Worm (Caenorhabditis elegans): ENCODE results near the gene gcy-12.

The gcy-12 gene

ce11 chrII:5310795-5311194 is 1.1 kb upstream of the gcy-12 start:
- TF ChIP-seq lin-11 (tag; optimal IDR thresholded peaks at IDR 0.05) (no peak), blmp-1 (tag; optimal IDR thresholded peaks at IDR 0.05; ENCODE audit: insufficient read depth) (no peak), ztf-4 (tag; optimal IDR thresholded peaks at IDR 0.05) (no peak)

- TF ChIP-seq C34F6.9 (tag; optimal IDR thresholded peaks at IDR 0.05) (peak; percentile 39), sma-9 (GFP tag; optimal IDR thresholded peaks at IDR 0.05) (peak; percentile 43), sma-9 (tag; optimal IDR thresholded peaks at IDR 0.05) (no peak), nhr-11 (tag; optimal IDR thresholded peaks at IDR 0.05) (no peak), nhr-237 (tag; optimal IDR thresholded peaks at IDR 0.05) (no peak), aly-2 (tag; optimal IDR thresholded peaks at IDR 0.05) (no peak), snpc-4 (tag; optimal IDR thresholded peaks at IDR 0.05) (no peak), zag-1 (tag; optimal IDR thresholded peaks at IDR 0.05) (no peak), nhr-129 (tag; optimal IDR thresholded peaks at IDR 0.05) (peak; percentile 52), ceh-16 (tag; optimal IDR thresholded peaks at IDR 0.05) (no peak), ztf-11 (tag; optimal IDR thresholded peaks at IDR 0.05) (no peak), lin-11 (tag; optimal IDR thresholded peaks at IDR 0.05) (no peak), nhr-23 (tag; optimal IDR thresholded peaks at IDR 0.05) (no peak), gmeb-1 (tag; optimal IDR thresholded peaks at IDR 0.05) (peak; percentile 13), ceh-82 (tag; optimal IDR thresholded peaks at IDR 0.05) (no peak), blmp-1 (tag; optimal IDR thresholded peaks at IDR 0.05; ENCODE audit: insufficient read depth) (peak; percentile 8), egl-27 (tag; optimal IDR thresholded peaks at IDR 0.05) (peak; percentile 14), nhr-77 (tag; optimal IDR thresholded peaks at IDR 0.05) (no peak), fos-1 (tag; optimal IDR thresholded peaks at IDR 0.05) (peak; percentile 84), lin-13 (GFP tag; optimal IDR thresholded peaks at IDR 0.05) (no peak), nhr-25 (tag; optimal IDR thresholded peaks at IDR 0.05) (peak; percentile 3), mab-5 (tag; optimal IDR thresholded peaks at IDR 0.05) (no peak), lsy-2 (tag; optimal IDR thresholded peaks at IDR 0.05) (peak in 1 of 2 experiments; percentile 8), ama-1 (optimal IDR thresholded peaks at IDR 0.05) (no peak), unc-62 (GFP tag; optimal IDR thresholded peaks at IDR 0.05) (no peak), F13H6.1 (tag; optimal IDR thresholded peaks at IDR 0.05) (peak; percentile 47), nhr-6 (tag; optimal IDR thresholded peaks at IDR 0.05) (peak; percentile 18), Y55F3AM.14 (GFP tag; optimal IDR thresholded peaks at IDR 0.05) (no peak), crh-2 (tag; optimal IDR thresholded peaks at IDR 0.05) (peak; percentile 26), elt-1 (tag; optimal IDR thresholded peaks at IDR 0.05) (no peak), sem-4 (tag; optimal IDR thresholded peaks at IDR 0.05) (no peak), peb-1 (tag; optimal IDR thresholded peaks at IDR 0.05) (no peak), elt-3 (tag; optimal IDR thresholded peaks at IDR 0.05) (no peak), unc-55 (GFP tag; optimal IDR thresholded peaks at IDR 0.05) (peak; percentile 5), R02D3.7 (tag; optimal IDR thresholded peaks at IDR 0.05) (no peak), ZK546.5 (tag; optimal IDR thresholded peaks at IDR 0.05) (no peak), alr-1 (tag; optimal IDR thresholded peaks at IDR 0.05) (no peak), ztf-1 (GFP tag; conservative IDR thresholded peaks at IDR 0.05) (no peak), mdl-1 (tag; optimal IDR thresholded peaks at IDR 0.05) (no peak), nhr-10 (tag; optimal IDR thresholded peaks at IDR 0.05) (no peak), ztf-4 (tag; optimal IDR thresholded peaks at IDR 0.05) (no peak), dmd-4 (tag; optimal IDR thresholded peaks at IDR 0.05) (no peak), unc-39 (tag; optimal IDR thresholded peaks at IDR 0.05) (no peak), nhr-21 (tag; optimal IDR thresholded peaks at IDR 0.05) (no peak), skn-1 (tag; optimal IDR thresholded peaks at IDR 0.05) (no peak), sma-3 (GFP tag; optimal IDR thresholded peaks at IDR 0.05) (peak; percentile 24), nhr-12 (tag; optimal IDR thresholded peaks at IDR 0.05) (no peak), lin-39 (tag; optimal IDR thresholded peaks at IDR 0.05) (no peak), mbf-1 (tag; optimal IDR thresholded peaks at IDR 0.05) (no peak)
Observed at ce11 chrII:5320205-5320951, 8.5 kb downstream of the gcy-12 start.
